Fruit fly (Drosophila melanogaster) whole organism, adult: ENCODE results near the gene elgi.

Experiments
- CG12768 ChIP-seq: fragments of 200-800 bp; sonication (Bioruptor generic); optimal IDR thresholded peaks from 2 replicates; lab custom pipeline; 2017; ENCODE audit warnings: missing biosample characterization, missing genetic modification characterization, mild to moderate bottlenecking, moderate library complexity, missing genetic modification reagents
- CG1620 ChIP-seq: fragments of 200-800 bp; sonication (Bioruptor generic); optimal IDR thresholded peaks from 2 replicates; lab custom pipeline; 2016; ENCODE audit warnings: missing biosample characterization, missing genetic modification characterization
- CG5204 ChIP-seq: fragments of 200-800 bp; sonication (Bioruptor generic); optimal IDR thresholded peaks from 2 replicates; lab custom pipeline; 2016; ENCODE audit warnings: missing biosample characterization, missing genetic modification characterization
- CG7045 ChIP-seq: fragments of 200-800 bp; sonication (Bioruptor generic); optimal IDR thresholded peaks from 2 replicates; lab custom pipeline; 2017; ENCODE audit warnings: missing biosample characterization, mild to moderate bottlenecking, missing genetic modification characterization
- CG7101 ChIP-seq: fragments of 200-800 bp; sonication (Bioruptor generic); optimal IDR thresholded peaks from 2 replicates; lab custom pipeline; 2018; ENCODE audit warnings: missing biosample characterization, mild to moderate bottlenecking, missing genetic modification characterization, moderate library complexity
- Clk ChIP-seq: fragments of 200-800 bp; sonication (Bioruptor generic); optimal IDR thresholded peaks from 2 replicates; lab custom pipeline; 2017; ENCODE audit warnings: missing biosample characterization, missing genetic modification characterization
- Mnt ChIP-seq: fragments of 200-800 bp; sonication (Bioruptor generic); optimal IDR thresholded peaks from 2 replicates; lab custom pipeline; 2016; ENCODE audit warnings: missing biosample characterization, mild to moderate bottlenecking, missing genetic modification characterization
- bab1 ChIP-seq: fragments of 200-800 bp; sonication (Bioruptor generic); optimal IDR thresholded peaks from 3 replicates; lab custom pipeline; 2019; ENCODE audit warnings: missing biosample characterization, mild to moderate bottlenecking, missing genetic modification characterization, moderate library complexity
- cnc ChIP-seq, 2 experiments: fragments of >200 bp; optimal IDR thresholded peaks; 2 replicates each; lab custom pipeline; 2017
- kay ChIP-seq: fragments of 200-800 bp; sonication (Bioruptor generic); peaks from one replicate; lab custom pipeline; 2016; ENCODE audit warnings: missing biosample characterization, missing genetic modification characterization, borderline replicate concordance
- ovo ChIP-seq: fragments of 200-800 bp; sonication (Bioruptor generic); optimal IDR thresholded peaks from 2 replicates; lab custom pipeline; 2016; ENCODE audit warnings: missing biosample characterization, missing genetic modification characterization

DNA sequence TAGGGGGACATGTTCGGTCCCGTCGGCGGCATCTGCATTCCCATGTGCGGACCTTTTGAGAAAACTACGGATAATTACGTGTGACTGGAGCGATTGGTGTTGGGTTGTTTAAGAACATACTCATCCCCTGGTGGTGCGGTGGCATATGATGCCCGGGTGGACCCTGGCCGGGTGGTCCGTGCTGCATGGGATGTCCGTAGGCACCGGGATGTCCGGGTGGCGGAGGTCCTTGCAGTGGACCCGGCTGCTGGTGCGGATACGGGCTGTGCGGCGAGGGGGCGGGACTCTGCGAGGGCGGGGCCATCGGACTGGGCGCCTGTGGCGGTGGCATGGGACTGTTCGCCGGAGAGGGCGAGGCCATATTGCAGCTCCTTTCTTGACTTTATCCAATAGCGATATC is 25.8 kb downstream of the elgi start:
- TF ChIP-seq kay (GFP tag; lab: Kevin White, UChicago): no peak
- no peak for TF ChIP-seq CG7045 (GFP tag; lab: Kevin White, UChicago)
- TF ChIP-seq ovo: no peak
- no peak for TF ChIP-seq cnc (optimal IDR thresholded peaks at IDR 0.05; lab: Kevin White, UChicago)
- TF ChIP-seq Clk (GFP tag; lab: Kevin White, UChicago): no peak
- no peak for TF ChIP-seq Mnt
- TF ChIP-seq CG12768 (GFP tag; lab: Kevin White, UChicago): no peak
- no peak for TF ChIP-seq CG5204
- no peak for TF ChIP-seq bab1 (GFP tag; lab: Kevin White, UChicago)
- TF ChIP-seq CG7101 (tag; lab: Kevin White, UChicago): no peak
- no peak for TF ChIP-seq CG1620 (GFP tag; lab: Kevin White, UChicago)
